Worm (Caenorhabditis elegans): ENCODE measurements around the gene F38A1.13.

- TF ChIP-seq ama-1 (optimal IDR thresholded peaks at IDR 0.05) (no peak), pag-3 (tag; optimal IDR thresholded peaks at IDR 0.05; ENCODE audit: borderline replicate concordance) (no peak), ceh-18 (tag; optimal IDR thresholded peaks at IDR 0.05) (no peak)
Measured at ce11 chrIV:1235785-1236184, 29.2 kb upstream of the F38A1.13 start.

Data from whole organism, late embryonic.